Worm (Caenorhabditis elegans) whole organism, L1 larva: ENCODE results near the gene Y6E2A.7.
A peak's percentile ranks its signal among the peaks of the same experiment; 100 is the strongest.

Source experiments
- C34B4.2 ChIP-seq: sonication (generic microtip); optimal IDR thresholded peaks from 2 replicates; lab custom pipeline; 2017; ENCODE audit warnings: mild to moderate bottlenecking, missing genetic modification characterization, missing compliant biosample characterization
- F16B12.6 ChIP-seq: fragments of 150-350 bp; optimal IDR thresholded peaks from 2 replicates; lab custom pipeline; 2014; ENCODE audit warnings: missing biosample characterization, missing genetic modification characterization
- Y116A8C.19 ChIP-seq: sonication (generic microtip); optimal IDR thresholded peaks from 2 replicates; lab custom pipeline; 2016; ENCODE audit warnings: missing compliant biosample characterization, missing genetic modification characterization, borderline replicate concordance
- alr-1 ChIP-seq: fragments of 200-800 bp; sonication (Bioruptor generic); optimal IDR thresholded peaks from 2 replicates; lab custom pipeline; 2018; ENCODE audit warnings: borderline replicate concordance, mild to moderate bottlenecking, missing genetic modification characterization, missing compliant biosample characterization
- aly-2 ChIP-seq: fragments of 150-350 bp; optimal IDR thresholded peaks from 2 replicates; lab custom pipeline; 2014; ENCODE audit warnings: missing biosample characterization, missing genetic modification characterization
- blmp-1 ChIP-seq: fragments of 150-350 bp; optimal IDR thresholded peaks from 2 replicates; lab custom pipeline; 2014; ENCODE audit warnings: missing biosample characterization, missing genetic modification characterization
- ceh-63 ChIP-seq: fragments of 200-800 bp; sonication (Bioruptor generic); optimal IDR thresholded peaks from 2 replicates; lab custom pipeline; 2018; ENCODE audit warnings: mild to moderate bottlenecking, missing genetic modification characterization, missing compliant biosample characterization
- dsc-1 ChIP-seq: sonication (generic microtip); optimal IDR thresholded peaks from 2 replicates; lab custom pipeline; 2016; ENCODE audit warnings: mild to moderate bottlenecking, missing genetic modification characterization, missing compliant biosample characterization
- efl-1 ChIP-seq, 4 experiments: fragments of 150-350 bp; optimal IDR thresholded peaks in 3 of 4; peaks in 1 of 4; 1 replicate in 1 of 4; 2 replicates in 3 of 4; lab custom pipeline; 2014; ENCODE audit warnings: missing biosample characterization in 2 of 4, missing genetic modification characterization in 2 of 4, missing genetic modification reagents in 2 of 4
- efl-3 ChIP-seq: fragments of 200-800 bp; sonication (Bioruptor generic); optimal IDR thresholded peaks from 2 replicates; lab custom pipeline; 2018; ENCODE audit warnings: mild to moderate bottlenecking, missing genetic modification characterization, missing compliant biosample characterization
- egl-13 ChIP-seq: sonication (generic microtip); optimal IDR thresholded peaks from 2 replicates; lab custom pipeline; 2016; ENCODE audit warnings: missing genotype, missing genetic modification reagents, missing genetic modification characterization, missing compliant biosample characterization
- elt-2 ChIP-seq: sonication (generic microtip); optimal IDR thresholded peaks from 2 replicates; lab custom pipeline; 2016; ENCODE audit warnings: missing genetic modification characterization, mild to moderate bottlenecking, inconsistent platforms, missing compliant biosample characterization, missing genetic modification reagents
- fkh-10 ChIP-seq: sonication (generic microtip); optimal IDR thresholded peaks from 2 replicates; lab custom pipeline; 2017; ENCODE audit warnings: missing biosample characterization, missing genetic modification reagents, missing genetic modification characterization
- fkh-4 ChIP-seq: sonication (generic microtip); optimal IDR thresholded peaks from 2 replicates; lab custom pipeline; 2016; ENCODE audit warnings: missing compliant biosample characterization, missing genetic modification characterization, borderline replicate concordance
- hlh-4 ChIP-seq: sonication (generic microtip); optimal IDR thresholded peaks from 2 replicates; lab custom pipeline; 2016; ENCODE audit warnings: mild to moderate bottlenecking, missing genetic modification characterization, missing compliant biosample characterization
- lin-13 ChIP-seq: fragments of 150-350 bp; optimal IDR thresholded peaks from 2 replicates; lab custom pipeline; 2014; ENCODE audit warnings: missing biosample characterization, missing genetic modification reagents, missing genetic modification characterization
- lin-15B ChIP-seq: fragments of 150-350 bp; sonication (generic microtip); optimal IDR thresholded peaks from 3 replicates; lab custom pipeline; 2014; ENCODE audit warnings: missing biosample characterization, missing genetic modification characterization
- lin-39 ChIP-seq: fragments of 150-350 bp; optimal IDR thresholded peaks from 2 replicates; lab custom pipeline; 2014; ENCODE audit warnings: missing biosample characterization, missing genetic modification reagents, missing genetic modification characterization
- lsy-2 ChIP-seq, 2 experiments: fragments of 150-350 bp; optimal IDR thresholded peaks; 2 replicates each; lab custom pipeline; 2014; ENCODE audit warnings: missing biosample characterization in 2 of 2, missing genetic modification characterization in 2 of 2
- mab-9 ChIP-seq: fragments of 200-800 bp; sonication (Bioruptor generic); IDR thresholded peaks from 2 replicates; pipeline ENCODE4 v1.3.6; 2022; ENCODE audit warnings: missing genetic modification reagents, missing genetic modification characterization, missing compliant biosample characterization
- mdl-1 ChIP-seq, 2 experiments: fragments of 150-350 bp; optimal IDR thresholded peaks; 2 replicates each; lab custom pipeline; 2014 to 2017; ENCODE audit warnings: missing biosample characterization in 2 of 2, missing genetic modification characterization in 2 of 2, inconsistent platforms in 1 of 2
- mep-1 ChIP-seq: fragments of 150-350 bp; optimal IDR thresholded peaks from 2 replicates; lab custom pipeline; 2014; ENCODE audit warnings: missing biosample characterization, missing genetic modification characterization
- nhr-12 ChIP-seq: sonication (generic microtip); optimal IDR thresholded peaks from 2 replicates; lab custom pipeline; 2017; ENCODE audit warnings: missing biosample characterization, missing genetic modification characterization
- nhr-237 ChIP-seq: fragments of 150-350 bp; optimal IDR thresholded peaks from 2 replicates; lab custom pipeline; 2014; ENCODE audit warnings: missing biosample characterization, missing genetic modification characterization
- nhr-47 ChIP-seq: sonication (generic microtip); optimal IDR thresholded peaks from 2 replicates; lab custom pipeline; 2016; ENCODE audit warnings: mild to moderate bottlenecking, missing genetic modification characterization, moderate library complexity, missing compliant biosample characterization
- nhr-84 ChIP-seq: sonication (generic microtip); optimal IDR thresholded peaks from 2 replicates; lab custom pipeline; 2017; ENCODE audit warnings: missing biosample characterization, missing genetic modification characterization
- pax-3 ChIP-seq: fragments of 200-800 bp; sonication (Bioruptor generic); optimal IDR thresholded peaks from 2 replicates; lab custom pipeline; 2018; ENCODE audit warnings: mild to moderate bottlenecking, missing genetic modification characterization, moderate library complexity, missing compliant biosample characterization
- pqm-1 ChIP-seq: sonication (generic microtip); optimal IDR thresholded peaks from 3 replicates; lab custom pipeline; 2017; ENCODE audit warnings: missing biosample characterization, missing genetic modification characterization
- snpc-4 ChIP-seq: fragments of 150-350 bp; optimal IDR thresholded peaks from 2 replicates; lab custom pipeline; 2014; ENCODE audit warnings: missing biosample characterization, missing genetic modification characterization
- snu-23 ChIP-seq: sonication (generic microtip); optimal IDR thresholded peaks from 2 replicates; lab custom pipeline; 2016; ENCODE audit warnings: missing genetic modification characterization, missing compliant biosample characterization
- sox-4 ChIP-seq: sonication (generic microtip); optimal IDR thresholded peaks from 2 replicates; lab custom pipeline; 2016; ENCODE audit warnings: missing genetic modification characterization, missing compliant biosample characterization
- tlp-1 ChIP-seq: fragments of 150-350 bp; optimal IDR thresholded peaks from 2 replicates; lab custom pipeline; 2014; ENCODE audit warnings: missing biosample characterization, missing genetic modification characterization
- unc-130 ChIP-seq: fragments of 150-350 bp; optimal IDR thresholded peaks from 2 replicates; lab custom pipeline; 2017; ENCODE audit warnings: missing biosample characterization, missing genetic modification characterization, inconsistent platforms
- unc-30 ChIP-seq: sonication (generic microtip); optimal IDR thresholded peaks from 2 replicates; lab custom pipeline; 2017; ENCODE audit warnings: missing biosample characterization, missing genetic modification characterization
- unc-86 ChIP-seq: sonication (generic microtip); optimal IDR thresholded peaks from 2 replicates; lab custom pipeline; 2016; ENCODE audit warnings: missing genetic modification characterization, missing compliant biosample characterization
- unc-98 ChIP-seq: fragments of 200-800 bp; sonication (Bioruptor generic); IDR thresholded peaks from 2 replicates; pipeline ENCODE4 v1.3.6; 2022; ENCODE audit warnings: missing genetic modification characterization, missing compliant biosample characterization
- zag-1 ChIP-seq: fragments of 150-350 bp; optimal IDR thresholded peaks from 2 replicates; lab custom pipeline; 2014; ENCODE audit warnings: missing biosample characterization, missing genetic modification characterization
- zip-4 ChIP-seq: fragments of 200-800 bp; sonication (Bioruptor generic); optimal IDR thresholded peaks from 2 replicates; lab custom pipeline; 2018; ENCODE audit warnings: mild to moderate bottlenecking, missing genetic modification characterization, moderate library complexity, missing compliant biosample characterization
- ztf-4 ChIP-seq: fragments of 150-350 bp; optimal IDR thresholded peaks from 2 replicates; lab custom pipeline; 2014; ENCODE audit warnings: missing biosample characterization, missing genetic modification characterization

Gene Y6E2A.7

DNA sequence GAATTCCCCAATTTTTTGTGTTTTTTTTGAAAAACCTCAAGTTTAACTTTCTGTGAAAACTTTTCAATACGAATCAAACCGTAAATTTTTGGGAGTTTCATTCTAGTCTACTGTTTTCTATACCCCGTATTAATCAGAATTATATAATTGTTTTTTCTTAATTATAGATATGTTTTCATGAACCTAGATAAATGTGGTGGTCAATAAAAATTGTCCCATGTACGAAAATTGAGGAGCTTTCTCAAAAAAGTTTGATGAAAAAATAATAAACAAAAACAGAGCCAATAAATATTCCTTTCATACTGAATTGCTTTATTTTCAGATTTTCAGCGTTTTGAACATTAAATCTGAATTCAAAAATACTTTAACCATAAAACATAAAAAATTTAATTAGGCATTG is 9.3 kb upstream of the Y6E2A.7 start, which contains the start of gene Y6E2A.1:
Y6E2A.1 (minus strand) TSS at position 101 of the 400 bp plus-strand sequence.
- TF ChIP-seq egl-13 (tag; lab: Kevin White, UChicago), result no peak
- TF ChIP-seq mdl-1 (tag; optimal IDR thresholded peaks at IDR 0.05; lab: Kevin White, UChicago), result no peak
- TF ChIP-seq ceh-63 (GFP tag; lab: Kevin White, UChicago), result no peak
- TF ChIP-seq mab-9 (GFP tag; lab: Robert Waterston, UW), result no peak
- TF ChIP-seq efl-1 (optimal IDR thresholded peaks at IDR 0.05; lab: Kevin White, UChicago), result no peak
- TF ChIP-seq efl-1 (GFP tag; optimal IDR thresholded peaks at IDR 0.05 in 1 of 2; lab: Kevin White, UChicago), result no peak
- no peak for TF ChIP-seq pax-3 (tag; lab: Kevin White, UChicago)
- TF ChIP-seq unc-86 (tag; lab: Kevin White, UChicago), result no peak
- no peak for TF ChIP-seq unc-98
- TF ChIP-seq nhr-12 (tag; lab: Kevin White, UChicago), result no peak
- TF ChIP-seq hlh-4 (tag; lab: Kevin White, UChicago), result no peak
- no peak for TF ChIP-seq F16B12.6 (tag; lab: Kevin White, UChicago)
- no peak for TF ChIP-seq tlp-1 (tag; lab: Kevin White, UChicago)

- no peak for TF ChIP-seq efl-3 (GFP tag; lab: Kevin White, UChicago)
- no peak for TF ChIP-seq lin-15B (tag; lab: Kevin White, UChicago)
- no peak for TF ChIP-seq nhr-47 (tag; lab: Kevin White, UChicago)
- TF ChIP-seq mdl-1 (tag; optimal IDR thresholded peaks at IDR 0.05; lab: Kevin White, UChicago), result no peak
- no peak for TF ChIP-seq C34B4.2 (tag; lab: Kevin White, UChicago)
- TF ChIP-seq sox-4 (tag; lab: Kevin White, UChicago), result no peak
- no peak for TF ChIP-seq unc-30 (tag; lab: Kevin White, UChicago)
- no peak for TF ChIP-seq zag-1 (tag; lab: Kevin White, UChicago)
These were observed 7.8 kb upstream of the Y6E2A.7 start, which contains the start of gene str-101 for ce11 chrV:15711898-15712297. TSS of gene str-101 (minus strand) at chrV:15711998.

DNA sequence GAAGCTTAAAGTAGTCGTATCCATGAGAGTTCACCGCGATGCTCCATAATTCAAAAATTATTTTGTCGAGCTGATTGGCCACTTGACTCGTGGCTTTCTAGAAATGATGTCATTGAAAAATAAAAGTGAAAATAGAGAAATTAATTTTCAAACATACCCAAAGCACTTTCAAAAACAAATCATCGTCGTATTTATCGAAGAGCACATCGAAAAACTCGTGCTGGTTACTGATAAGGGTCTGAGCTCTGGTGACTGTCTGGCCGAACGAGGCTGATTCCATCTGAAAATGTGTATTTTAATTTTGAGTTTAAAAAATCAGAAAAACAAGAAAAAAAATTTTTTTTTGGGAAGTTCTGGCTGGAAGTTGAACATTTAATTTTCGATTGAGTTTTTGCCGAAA is 7.3 kb upstream of the Y6E2A.7 start:
- TF ChIP-seq elt-2, result peak; percentile 50
- TF ChIP-seq lin-39 (tag; lab: Kevin White, UChicago), result no peak

ce11 chrV:15715636-15716035 is 4.0 kb upstream of the Y6E2A.7 start:
- TF ChIP-seq Y116A8C.19 (tag; lab: Kevin White, UChicago) (no peak), alr-1 (tag; lab: Kevin White, UChicago) (no peak), pqm-1 (tag; lab: Kevin White, UChicago) (no peak), unc-86 (tag; lab: Kevin White, UChicago) (no peak), nhr-237 (tag; lab: Kevin White, UChicago) (no peak), unc-130 (no peak), ceh-63 (GFP tag; lab: Kevin White, UChicago) (no peak), nhr-84 (no peak), fkh-4 (no peak), aly-2 (no peak)

ce11 chrV:15716679-15717078 is 3.0 kb upstream of the Y6E2A.7 start, which contains the start of gene Y6E2A.4:
TSS of gene Y6E2A.4 (minus strand) at chrV:15716779.
- TF ChIP-seq blmp-1 (tag; lab: Kevin White, UChicago) (no peak), zag-1 (tag; lab: Kevin White, UChicago) (no peak), zip-4 (GFP tag; lab: Kevin White, UChicago) (no peak), ztf-4 (tag; lab: Kevin White, UChicago) (no peak)
- TF ChIP-seq, all 84 proteins: peak for 0

ce11 chrV:15718562-15718961 is 1.1 kb upstream of the Y6E2A.7 start, which contains the start of gene Y6E2A.5:
TSS of gene Y6E2A.5 (minus strand) at chrV:15718662.
- TF ChIP-seq snu-23 (GFP tag; lab: Kevin White, UChicago), result no peak
- no peak for TF ChIP-seq lsy-2 (tag; optimal IDR thresholded peaks at IDR 0.05; lab: Kevin White, UChicago)
- TF ChIP-seq fkh-10, result no peak
- TF ChIP-seq C34B4.2 (tag; lab: Kevin White, UChicago), result no peak
- no peak for TF ChIP-seq snpc-4 (tag; lab: Kevin White, UChicago)
- no peak for TF ChIP-seq nhr-47 (tag; lab: Kevin White, UChicago)
- TF ChIP-seq aly-2, result no peak
- no peak for TF ChIP-seq mep-1 (tag; lab: Kevin White, UChicago)
- no peak for TF ChIP-seq lin-13 (GFP tag; lab: Kevin White, UChicago)
- no peak for TF ChIP-seq dsc-1 (tag; lab: Kevin White, UChicago)
